Fruit fly (Drosophila melanogaster) whole organism, larva: Measurements from ENCODE around the gene Teh4.

Experiments used
- noc ChIP-seq: fragments of 200-800 bp; sonication (Bioruptor generic); optimal IDR thresholded peaks from 3 replicates; lab custom pipeline; 2019; ENCODE audit warnings: missing biosample characterization, mild to moderate bottlenecking, missing genetic modification characterization, moderate library complexity

Teh4 gene

dm6 chr3L:4177981-4178562 lies at the start of gene Teh4:
TSS of gene Teh4 (minus strand) at chr3L:4178270.
- TF ChIP-seq noc (tag; lab: Kevin White, UChicago) = no peak

dm6 chr3L:4227164-4227563 lies 49.1 kb upstream of the Teh4 start, which contains the start of gene CG46460:
TSS of gene CG46460 (minus strand) at chr3L:4227302.
- no peak for TF ChIP-seq noc (tag; lab: Kevin White, UChicago)

DNA sequence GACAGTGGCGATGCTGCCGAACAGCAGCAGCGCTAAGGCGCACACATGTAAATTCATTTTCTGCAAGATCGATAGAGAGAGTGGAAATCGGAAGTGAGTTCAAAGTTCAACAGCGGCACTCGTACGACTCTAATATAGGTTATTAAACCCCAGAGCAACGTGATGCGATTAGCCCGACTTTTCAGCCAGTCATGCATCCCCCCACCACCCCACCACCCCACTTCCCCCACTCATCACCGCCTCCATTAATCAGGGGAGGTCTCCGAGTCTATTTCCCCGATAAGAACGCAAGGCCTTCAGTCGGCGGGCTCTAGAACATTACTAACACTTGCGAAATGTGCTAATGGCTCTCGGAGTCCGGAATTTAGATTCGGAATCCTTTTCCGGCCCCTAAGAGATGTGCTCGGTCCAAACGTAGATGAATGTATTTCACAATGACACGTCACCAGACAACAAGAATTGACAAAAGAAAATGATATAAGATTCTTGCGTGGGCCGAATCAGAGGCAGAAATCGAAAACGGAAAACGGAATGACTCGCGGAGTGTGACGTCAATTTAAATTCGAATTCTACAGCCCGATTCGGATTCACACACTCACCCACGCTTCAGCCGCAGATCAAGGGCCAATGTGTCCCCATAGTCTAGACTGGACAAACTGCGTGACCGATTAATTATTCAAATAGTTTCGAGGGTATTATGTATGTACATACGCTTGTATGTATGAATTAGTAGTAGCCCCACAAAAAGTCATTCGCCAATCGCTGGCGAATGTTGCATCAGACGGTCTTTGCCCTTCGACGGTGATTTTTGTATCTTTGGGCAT lies 47.8 kb upstream of the Teh4 start:
- TF ChIP-seq noc (tag; lab: Kevin White, UChicago) = peak; percentile 7

- peak; percentile 41 for TF ChIP-seq noc (tag; lab: Kevin White, UChicago)
Observed at dm6 chr3L:4221792-4222191, 43.7 kb upstream of the Teh4 start.

dm6 chr3L:4221226-4221770 lies 43.2 kb upstream of the Teh4 start:
- TF ChIP-seq noc (tag; lab: Kevin White, UChicago) = peak; percentile 74

DNA sequence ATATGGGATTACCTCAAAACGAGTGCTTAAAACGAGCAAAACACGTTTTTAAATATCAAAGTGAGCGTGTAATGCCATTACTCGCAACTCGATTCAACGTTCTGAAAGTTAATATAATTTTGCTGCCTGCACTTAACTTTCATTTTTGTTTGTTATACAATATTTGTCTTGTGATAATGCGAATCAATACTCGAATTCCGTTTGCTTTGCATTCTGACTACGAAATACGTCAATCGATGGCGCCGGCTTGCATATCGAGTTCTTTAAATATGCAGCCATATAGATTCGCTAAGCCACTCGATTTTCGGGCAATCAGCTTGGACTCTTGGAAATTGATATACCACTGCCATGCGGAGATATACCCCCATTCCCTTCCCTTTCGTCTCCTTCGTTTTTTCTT lies 42.6 kb upstream of the Teh4 start:
- TF ChIP-seq noc (tag; lab: Kevin White, UChicago) = no peak

- TF ChIP-seq noc (tag; lab: Kevin White, UChicago) = no peak
Observed at dm6 chr3L:4219291-4220228, 41.5 kb upstream of the Teh4 start.

DNA sequence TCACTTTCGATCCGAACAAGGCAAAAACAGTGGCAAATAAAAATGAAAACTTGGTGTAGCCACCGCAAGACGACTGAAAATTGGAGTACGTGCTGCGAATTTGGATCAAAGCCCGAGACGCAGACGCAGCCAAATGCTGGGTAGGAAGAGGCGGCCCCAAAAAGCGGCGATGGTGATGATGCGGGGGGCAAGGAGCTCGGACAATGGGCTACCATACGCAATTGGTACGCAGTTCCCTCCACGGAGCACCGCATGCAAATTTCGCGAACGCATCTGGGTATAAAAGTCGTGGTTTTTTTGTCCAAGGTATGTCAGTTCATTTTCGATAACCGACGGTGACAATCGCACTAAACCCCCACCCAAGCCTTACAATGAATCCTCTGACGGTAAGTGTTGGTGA lies 37.0 kb upstream of the Teh4 start, which contains the start of gene Cpr64Ad:
Cpr64Ad (plus strand) TSS at position 301 of the 400 bp plus-strand sequence.
- no peak for TF ChIP-seq noc (tag; lab: Kevin White, UChicago)

DNA sequence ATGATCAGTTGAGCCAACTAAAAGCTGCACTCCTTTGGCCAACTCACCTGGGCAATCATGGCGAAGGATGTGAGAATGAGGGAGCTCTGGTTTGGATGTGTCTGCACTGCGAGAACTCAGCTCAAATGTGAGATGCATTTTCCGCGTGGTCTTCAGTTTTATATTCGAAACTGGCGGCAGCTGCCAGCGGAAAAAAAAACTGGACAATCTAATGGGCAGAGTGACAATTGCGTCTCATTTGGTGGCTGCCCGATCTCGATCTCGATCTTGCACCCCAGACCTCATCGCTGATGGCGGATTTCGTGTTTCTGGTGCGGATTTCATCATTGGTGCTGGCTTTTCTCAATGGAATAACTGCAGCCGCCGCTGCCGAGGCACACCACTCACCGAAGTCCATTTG lies 34.7 kb upstream of the Teh4 start, which contains the start of gene Cpr64Ac:
Cpr64Ac (minus strand) TSS at position 101 of the 400 bp plus-strand sequence.
- TF ChIP-seq noc (tag; lab: Kevin White, UChicago) = no peak

DNA sequence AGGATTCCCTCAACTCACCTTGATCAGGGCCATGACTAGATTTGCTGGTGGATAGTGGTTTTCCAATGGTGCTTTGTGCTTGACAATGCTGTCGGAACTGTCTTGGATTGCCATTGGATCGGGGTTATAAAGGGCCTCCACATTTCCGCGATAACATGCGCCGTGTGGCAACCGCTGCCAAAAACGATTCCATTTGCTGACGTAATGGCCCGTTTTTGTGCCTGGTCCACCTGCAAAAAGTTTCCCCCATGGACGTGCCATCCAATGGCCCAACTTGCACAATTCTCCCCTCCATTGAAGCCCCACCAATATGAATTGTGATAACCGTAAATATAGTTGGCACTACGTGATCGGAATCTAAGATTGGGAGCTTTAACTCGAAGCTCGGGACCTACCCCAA lies 33.4 kb upstream of the Teh4 start, which contains the start of gene Cpr64Ab:
Cpr64Ab (minus strand) TSS at position 101 of the 400 bp plus-strand sequence.
- TF ChIP-seq noc (tag; lab: Kevin White, UChicago) = no peak

DNA sequence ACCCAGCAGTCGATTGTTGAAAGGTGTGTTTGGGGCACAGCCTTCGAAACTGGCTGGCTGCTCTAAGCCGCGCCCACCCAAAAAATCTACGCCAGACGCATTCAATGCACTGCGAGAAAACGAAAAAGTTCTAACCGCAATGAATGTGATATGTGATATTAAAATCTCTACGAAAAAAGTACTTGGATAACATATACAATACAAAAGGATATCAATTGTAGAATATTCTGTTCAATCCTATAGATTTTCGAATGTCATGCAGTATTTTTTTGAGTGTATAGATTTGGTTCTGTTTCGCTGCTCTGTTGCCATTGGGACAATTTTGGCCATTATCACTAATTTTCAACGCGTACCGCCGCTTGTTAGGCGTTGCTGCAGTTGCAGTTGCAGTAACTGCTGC lies 31.7 kb upstream of the Teh4 start:
- TF ChIP-seq noc (tag; lab: Kevin White, UChicago) = no peak

- TF ChIP-seq noc (tag; lab: Kevin White, UChicago) = no peak
Observed at dm6 chr3L:4209078-4209477, 31.0 kb upstream of the Teh4 start, which contains the start of gene Cpr64Aa. TSS of gene Cpr64Aa (minus strand) at chr3L:4209178.

dm6 chr3L:4204867-4205266 lies 26.8 kb upstream of the Teh4 start:
- no peak for TF ChIP-seq noc (tag; lab: Kevin White, UChicago)

- no peak for TF ChIP-seq noc (tag; lab: Kevin White, UChicago)
Observed at dm6 chr3L:4204239-4204638, 26.2 kb upstream of the Teh4 start, which contains the start of gene CG15005. TSS of gene CG15005 (minus strand) at chr3L:4204339.
